Worm (Caenorhabditis elegans) whole organism, L4 larva: ENCODE measurements around the gene gbf-1.

ENCODE experiments used
- F37D6.2 ChIP-seq: sonication (generic microtip); optimal IDR thresholded peaks from 2 replicates; lab custom pipeline; 2016; ENCODE audit warnings: mild to moderate bottlenecking, missing genetic modification characterization, missing compliant biosample characterization
- F44E2.7 ChIP-seq: fragments of 200-800 bp; sonication (Bioruptor generic); IDR thresholded peaks from 2 replicates; pipeline ENCODE4 v2.1.2; 2022; ENCODE audit warnings: missing genetic modification characterization, missing compliant biosample characterization
- F49E8.2 ChIP-seq: sonication (generic microtip); optimal IDR thresholded peaks from 2 replicates; lab custom pipeline; 2016; ENCODE audit warnings: missing compliant biosample characterization, mild to moderate bottlenecking, missing genetic modification characterization, borderline replicate concordance
- T20F7.1 ChIP-seq: fragments of 200-800 bp; sonication (Bioruptor generic); optimal IDR thresholded peaks from 2 replicates; lab custom pipeline; 2018; ENCODE audit warnings: mild to moderate bottlenecking, missing genetic modification characterization, missing compliant biosample characterization
- Y48G9A.11 ChIP-seq: fragments of 200-800 bp; sonication (Bioruptor generic); IDR thresholded peaks from 2 replicates; pipeline ENCODE4 v1.3.6; 2022; ENCODE audit warnings: missing genetic modification reagents, missing genetic modification characterization, missing compliant biosample characterization
- Y75B8A.6 ChIP-seq: fragments of 200-800 bp; sonication (Bioruptor generic); IDR thresholded peaks from 2 replicates; pipeline ENCODE4 v1.3.6; 2022; ENCODE audit warnings: missing genetic modification reagents, missing genetic modification characterization, missing compliant biosample characterization
- ZK337.2 ChIP-seq: fragments of 200-800 bp; sonication (Bioruptor generic); IDR thresholded peaks from 2 replicates; pipeline ENCODE4 v1.3.6; 2022; ENCODE audit warnings: missing genetic modification reagents, missing genetic modification characterization, missing compliant biosample characterization
- aha-1 ChIP-seq: fragments of 150-350 bp; peaks from one replicate; lab custom pipeline; 2014; ENCODE audit warnings: missing biosample characterization, missing genetic modification characterization
- aly-2 ChIP-seq: sonication (generic microtip); optimal IDR thresholded peaks from 2 replicates; lab custom pipeline; 2018; ENCODE audit warnings: missing biosample characterization, missing genetic modification characterization
- ama-1 ChIP-seq: fragments of 150-350 bp; optimal IDR thresholded peaks from 2 replicates; lab custom pipeline; 2014; ENCODE audit warnings: inconsistent platforms, mixed read lengths
- attf-4 ChIP-seq: sonication (generic microtip); optimal IDR thresholded peaks from 3 replicates; lab custom pipeline; 2017; ENCODE audit warnings: missing biosample characterization, missing genetic modification characterization
- ceh-20 ChIP-seq: fragments of 200-800 bp; sonication (Bioruptor generic); IDR thresholded peaks from 2 replicates; pipeline ENCODE4 v1.3.6; 2022; ENCODE audit warnings: missing genetic modification reagents, missing genetic modification characterization, missing compliant biosample characterization
- ceh-44 ChIP-seq: fragments of 200-800 bp; sonication (Bioruptor generic); IDR thresholded peaks from 2 replicates; pipeline ENCODE4 v1.3.6; 2022; ENCODE audit warnings: missing genetic modification reagents, missing genetic modification characterization, missing compliant biosample characterization
- ces-1 ChIP-seq: fragments of 150-350 bp; sonication (generic microtip); optimal IDR thresholded peaks from 4 replicates; lab custom pipeline; 2014; ENCODE audit warnings: missing biosample characterization, missing genetic modification reagents, missing genetic modification characterization
- cey-2 ChIP-seq: sonication (generic microtip); optimal IDR thresholded peaks from 3 replicates; lab custom pipeline; 2017; ENCODE audit warnings: missing genetic modification characterization, mild to moderate bottlenecking, missing compliant biosample characterization, antibody characterized with exemption, borderline replicate concordance; ENCODE audit not compliant: insufficient read depth
- ctbp-1 ChIP-seq: fragments of 200-800 bp; sonication (Bioruptor generic); IDR thresholded peaks from 2 replicates; pipeline ENCODE4 v1.3.6; 2022; ENCODE audit warnings: missing genetic modification reagents, missing genetic modification characterization, missing compliant biosample characterization
- dmd-6 ChIP-seq: fragments of 200-800 bp; sonication (Bioruptor generic); IDR thresholded peaks from 2 replicates; pipeline ENCODE4 v1.3.6; 2022; ENCODE audit warnings: missing genetic modification reagents, missing genetic modification characterization, missing compliant biosample characterization
- dmd-8 ChIP-seq: fragments of 200-800 bp; sonication (Bioruptor generic); IDR thresholded peaks from 2 replicates; pipeline ENCODE4 v1.3.6; 2022; ENCODE audit warnings: missing genetic modification characterization, missing compliant biosample characterization
- dmd-9 ChIP-seq: fragments of 200-800 bp; sonication (Bioruptor generic); IDR thresholded peaks from 2 replicates; pipeline ENCODE4 v1.3.6; 2022; ENCODE audit warnings: missing genetic modification reagents, missing genetic modification characterization, missing compliant biosample characterization
- dpl-1 ChIP-seq: fragments of 150-350 bp; optimal IDR thresholded peaks from 2 replicates; lab custom pipeline; 2014; ENCODE audit warnings: missing biosample characterization, missing genetic modification reagents, missing genetic modification characterization
- duxl-1 ChIP-seq: sonication (generic microtip); optimal IDR thresholded peaks from 2 replicates; lab custom pipeline; 2016; ENCODE audit warnings: mild to moderate bottlenecking, missing genetic modification characterization, moderate library complexity, missing compliant biosample characterization; ENCODE audit not compliant: poor library complexity
- hif-1 ChIP-seq, 2 experiments: sonication (generic microtip); optimal IDR thresholded peaks; 2 replicates each; lab custom pipeline; 2016 to 2017; ENCODE audit warnings: missing compliant biosample characterization in 2 of 2, missing genetic modification characterization in 2 of 2, missing genetic modification reagents in 2 of 2, missing genotype in 2 of 2, mild to moderate bottlenecking in 1 of 2
- hlh-30 ChIP-seq: sonication (generic microtip); optimal IDR thresholded peaks from 2 replicates; lab custom pipeline; 2017; ENCODE audit warnings: antibody characterized with exemption, mild to moderate bottlenecking, missing genetic modification characterization, missing compliant biosample characterization; ENCODE audit not compliant: insufficient read depth
- lin-13 ChIP-seq: fragments of 150-350 bp; optimal IDR thresholded peaks from 2 replicates; lab custom pipeline; 2014; ENCODE audit warnings: missing biosample characterization, missing genetic modification reagents, missing genetic modification characterization
- lin-39 ChIP-seq: fragments of 150-350 bp; optimal IDR thresholded peaks from 2 replicates; lab custom pipeline; 2014; ENCODE audit warnings: missing biosample characterization, missing genetic modification reagents, missing genetic modification characterization
- lir-3 ChIP-seq: sonication (generic microtip); optimal IDR thresholded peaks from 2 replicates; lab custom pipeline; 2016; ENCODE audit warnings: mild to moderate bottlenecking, missing genetic modification characterization, missing compliant biosample characterization
- lsy-2 ChIP-seq, 2 experiments: fragments of 150-350 bp in 1 of 2; sonication (generic microtip) in 1 of 2; optimal IDR thresholded peaks; 2 replicates each; lab custom pipeline; 2014 to 2017; ENCODE audit warnings: missing biosample characterization in 2 of 2, missing genetic modification characterization in 2 of 2
- madf-5 ChIP-seq, 2 experiments: fragments of 200-800 bp; sonication (Bioruptor generic); IDR thresholded peaks; 2 replicates each; pipeline ENCODE4 v1.3.6; 2022; ENCODE audit warnings: missing compliant biosample characterization in 2 of 2, missing genetic modification characterization in 2 of 2
- mxl-3 ChIP-seq: fragments of 200-800 bp; sonication (Bioruptor generic); optimal IDR thresholded peaks from 2 replicates; lab custom pipeline; 2018; ENCODE audit warnings: mild to moderate bottlenecking, missing genetic modification characterization, missing compliant biosample characterization
- nhr-11 ChIP-seq: fragments of 150-350 bp; optimal IDR thresholded peaks from 2 replicates; lab custom pipeline; 2014; ENCODE audit warnings: missing biosample characterization, missing genetic modification characterization
- nhr-237 ChIP-seq: sonication (generic microtip); optimal IDR thresholded peaks from 2 replicates; lab custom pipeline; 2017; ENCODE audit warnings: missing biosample characterization, missing genetic modification characterization
- nhr-28 ChIP-seq: fragments of 150-350 bp; optimal IDR thresholded peaks from 2 replicates; lab custom pipeline; 2014; ENCODE audit warnings: missing biosample characterization, missing genetic modification characterization
- nhr-41 ChIP-seq: fragments of 200-800 bp; sonication (Bioruptor generic); IDR thresholded peaks from 2 replicates; pipeline ENCODE4 v1.3.6; 2022; ENCODE audit warnings: missing genetic modification reagents, missing genetic modification characterization, missing compliant biosample characterization
- nhr-42 ChIP-seq: fragments of 200-800 bp; sonication (Bioruptor generic); IDR thresholded peaks from 2 replicates; pipeline ENCODE4 v1.3.6; 2022; ENCODE audit warnings: missing genetic modification characterization, missing compliant biosample characterization
- nhr-76 ChIP-seq: fragments of 150-350 bp; optimal IDR thresholded peaks from 2 replicates; lab custom pipeline; 2014; ENCODE audit warnings: missing biosample characterization, missing genetic modification characterization
- nhr-77 ChIP-seq: fragments of 150-350 bp; optimal IDR thresholded peaks from 2 replicates; lab custom pipeline; 2014; ENCODE audit warnings: missing biosample characterization, missing genetic modification characterization
- pha-4 ChIP-seq, 2 experiments: fragments of 150-350 bp in 1 of 2; fragments of 200-800 bp in 1 of 2; sonication (Bioruptor generic) in 1 of 2; IDR thresholded peaks in 1 of 2; optimal IDR thresholded peaks in 1 of 2; 2 replicates each; pipeline versions ENCODE4 v1.3.6 to Lab custom; 2014 to 2022; ENCODE audit warnings: missing genetic modification characterization in 2 of 2, missing genetic modification reagents in 2 of 2, missing biosample characterization in 1 of 2, missing compliant biosample characterization in 1 of 2
- php-3 ChIP-seq: fragments of 200-800 bp; sonication (Bioruptor generic); IDR thresholded peaks from 2 replicates; pipeline ENCODE4 v1.3.6; 2022; ENCODE audit warnings: missing genetic modification reagents, missing genetic modification characterization, missing compliant biosample characterization
- rbr-2 ChIP-seq: sonication (generic microtip); optimal IDR thresholded peaks from 2 replicates; lab custom pipeline; 2016; ENCODE audit warnings: missing genotype, missing genetic modification characterization, missing compliant biosample characterization
- saeg-2 ChIP-seq: fragments of 200-800 bp; sonication (Bioruptor generic); IDR thresholded peaks from 2 replicates; pipeline ENCODE4 v1.3.6; 2022; ENCODE audit warnings: missing genetic modification reagents, missing genetic modification characterization, missing compliant biosample characterization
- sdz-12 ChIP-seq: fragments of 200-800 bp; sonication (Bioruptor generic); optimal IDR thresholded peaks from 2 replicates; lab custom pipeline; 2018; ENCODE audit warnings: mild to moderate bottlenecking, missing genetic modification characterization, missing compliant biosample characterization
- set-16 ChIP-seq: fragments of 200-800 bp; sonication (Bioruptor generic); IDR thresholded peaks from 2 replicates; pipeline ENCODE4 v1.3.6; 2022; ENCODE audit warnings: missing genetic modification reagents, missing genetic modification characterization, missing compliant biosample characterization
- snpc-1.2 ChIP-seq: fragments of 200-800 bp; sonication (Bioruptor generic); IDR thresholded peaks from 2 replicates; pipeline ENCODE4 v1.3.6; 2022; ENCODE audit warnings: missing genetic modification reagents, missing genetic modification characterization, missing compliant biosample characterization
- snpc-4 ChIP-seq: fragments of 150-350 bp; optimal IDR thresholded peaks from 2 replicates; lab custom pipeline; 2014; ENCODE audit warnings: missing biosample characterization, missing genetic modification characterization
- spr-1 ChIP-seq: sonication (generic microtip); optimal IDR thresholded peaks from 2 replicates; lab custom pipeline; 2016; ENCODE audit warnings: mild to moderate bottlenecking, missing genetic modification characterization, missing compliant biosample characterization
- unc-39 ChIP-seq: sonication (generic microtip); optimal IDR thresholded peaks from 2 replicates; lab custom pipeline; 2017; ENCODE audit warnings: missing biosample characterization, missing genetic modification characterization
- unc-62 ChIP-seq, 3 experiments: fragments of 150-350 bp in 1 of 3; sonication (generic microtip); optimal IDR thresholded peaks in 2 of 3; peaks in 1 of 3; 1 replicate in 1 of 3; 2 replicates in 2 of 3; lab custom pipeline; 2014 to 2017; ENCODE audit warnings: missing biosample characterization in 3 of 3, missing genetic modification characterization in 3 of 3, missing genetic modification reagents in 3 of 3, missing genotype in 1 of 3
- zip-11 ChIP-seq: fragments of 200-800 bp; sonication (Bioruptor generic); IDR thresholded peaks from 2 replicates; pipeline ENCODE4 v1.3.6; 2022; ENCODE audit warnings: missing genetic modification characterization, missing compliant biosample characterization
- zip-2 ChIP-seq: fragments of 150-350 bp; optimal IDR thresholded peaks from 2 replicates; lab custom pipeline; 2014; ENCODE audit warnings: missing biosample characterization, missing genetic modification characterization
- ztf-7 ChIP-seq: fragments of 150-350 bp; optimal IDR thresholded peaks from 2 replicates; lab custom pipeline; 2014; ENCODE audit warnings: missing biosample characterization, missing genetic modification characterization

Gene gbf-1

ce11 chrIII:11823260-11823659 lies 49.8 kb upstream of the gbf-1 start, which contains the start of gene C18D11.3 (continued):
- TF ChIP-seq duxl-1 (tag; lab: Kevin White, UChicago) (no peak), dmd-6 (peak; percentile 87), ceh-20 (GFP tag; lab: Robert Waterston, UW) (0 out of 2 replicates have a peak, but pooled peaks have one; percentile 39), rbr-2 (tag; lab: Kevin White, UChicago) (peak; percentile 74), nhr-237 (tag; lab: Kevin White, UChicago) (no peak), ctbp-1 (GFP tag; lab: Robert Waterston, UW) (no peak), hif-1 (tag; optimal IDR thresholded peaks at IDR 0.05; lab: Kevin White, UChicago) (peak in 1 of 2 experiments; percentile 76), unc-62 (GFP tag; optimal IDR thresholded peaks at IDR 0.05 in 1 of 2; lab: Kevin White, UChicago) (peak in 1 of 2 experiments; percentile 97), unc-62 (tag; optimal IDR thresholded peaks at IDR 0.05; lab: Kevin White, UChicago) (no peak), mxl-3 (GFP tag; lab: Kevin White, UChicago) (peak; percentile 98), ceh-44 (GFP tag; lab: Robert Waterston, UW) (no peak), lin-39 (tag; lab: Kevin White, UChicago) (no peak), lin-13 (GFP tag; lab: Kevin White, UChicago) (peak; percentile 88), aly-2 (tag; lab: Kevin White, UChicago) (no peak), spr-1 (tag; lab: Kevin White, UChicago) (no peak), dpl-1 (GFP tag; lab: Kevin White, UChicago) (peak; percentile 77), F44E2.7 (GFP tag; lab: Robert Waterston, UW) (no peak), F49E8.2 (tag; lab: Kevin White, UChicago) (no peak), F37D6.2 (tag; lab: Kevin White, UChicago) (peak; percentile 25), dmd-8 (GFP tag; lab: Robert Waterston, UW) (no peak), lsy-2 (tag; optimal IDR thresholded peaks at IDR 0.05; lab: Kevin White, UChicago) (peak; percentile 87 to 98), attf-4 (tag; lab: Kevin White, UChicago) (no peak), Y75B8A.6 (no peak), dmd-9 (GFP tag; lab: Robert Waterston, UW) (0 out of 2 replicates have a peak, but pooled peaks have one; percentile 48), set-16 (GFP tag; lab: Robert Waterston, UW) (no peak), php-3 (peak; percentile 57; the same call in 1 of the 2 replicates), nhr-41 (no peak), pha-4 (GFP tag; IDR thresholded peaks at IDR 0.05; lab: Robert Waterston, UW) (peak; percentile 13; the same call in 1 of the 2 replicates), pha-4 (tag; optimal IDR thresholded peaks at IDR 0.05; lab: Kevin White, UChicago) (peak; percentile 21), Y48G9A.11 (no peak), nhr-28 (tag; lab: Kevin White, UChicago) (peak; percentile 67), nhr-11 (tag; lab: Kevin White, UChicago) (peak; percentile 83), nhr-42 (GFP tag; lab: Robert Waterston, UW) (0 out of 2 replicates have a peak, but pooled peaks have one; percentile 19), madf-5 (GFP tag; IDR thresholded peaks at IDR 0.05; lab: Robert Waterston, UW) (0 out of 4 replicates have a peak, but pooled peaks of 1 of the 2 experiments have one; percentile 8), unc-39 (no peak), ces-1 (no peak), ztf-7 (peak; percentile 56), T20F7.1 (GFP tag; lab: Kevin White, UChicago) (no peak), nhr-77 (tag; lab: Kevin White, UChicago) (peak; percentile 86), lir-3 (tag; lab: Kevin White, UChicago) (no peak), cey-2 (tag; lab: Kevin White, UChicago) (no peak), ZK337.2 (GFP tag; lab: Robert Waterston, UW) (0 out of 2 replicates have a peak, but pooled peaks have one; percentile 29), zip-2 (tag; lab: Kevin White, UChicago) (no peak), saeg-2 (no peak), nhr-76 (no peak), zip-11 (no peak), snpc-1.2 (GFP tag; lab: Robert Waterston, UW) (no peak), aha-1 (tag; lab: Kevin White, UChicago) (peak; percentile 99), sdz-12 (GFP tag; lab: Kevin White, UChicago) (no peak), hlh-30 (peak; percentile 99), snpc-4 (tag; lab: Kevin White, UChicago) (no peak), ama-1 (peak; percentile 20)
